Worm (Caenorhabditis elegans): Measurements from ENCODE around the gene C53C11.5.
"Not testable (repeated sequence)": the region's sequence is repeated elsewhere in the genome, so short reads cannot be mapped to it uniquely, and the experiment has no call there.

The C53C11.5 gene

DNA sequence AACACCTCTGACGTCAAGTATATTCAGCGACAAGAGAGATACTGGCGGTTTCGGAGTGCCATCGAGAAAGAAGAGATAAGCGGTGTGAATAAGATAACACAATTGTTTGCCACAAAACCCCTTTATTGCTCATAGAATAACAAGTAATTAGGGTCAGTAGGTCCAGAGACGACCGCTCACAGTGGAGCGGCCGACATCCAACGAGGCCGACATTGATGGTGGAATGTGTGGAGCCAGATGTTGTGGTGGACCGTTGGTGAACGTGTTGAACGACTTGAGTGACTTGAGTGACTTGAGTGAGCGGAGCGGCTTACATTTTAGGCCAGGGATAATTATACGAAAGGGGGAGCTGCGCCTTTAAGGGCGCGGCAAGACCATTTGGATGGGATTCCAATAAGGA, 33.1 kb upstream of the C53C11.5 start:
- no peak for TF ChIP-seq sea-2 (GFP tag; optimal IDR thresholded peaks at IDR 0.05)
- TF ChIP-seq pha-4 (tag; optimal IDR thresholded peaks at IDR 0.05) = no peak
- no peak for TF ChIP-seq ceh-82 (tag; optimal IDR thresholded peaks at IDR 0.05)
- peak; percentile 40 for TF ChIP-seq snpc-4 (tag; optimal IDR thresholded peaks at IDR 0.05)
- no peak for TF ChIP-seq nhr-28 (tag; optimal IDR thresholded peaks at IDR 0.05)
- TF ChIP-seq ZK546.5 (tag; optimal IDR thresholded peaks at IDR 0.05) = no peak
- no peak for TF ChIP-seq pqm-1 (tag; optimal IDR thresholded peaks at IDR 0.05)

- no peak for TF ChIP-seq nhr-43 (tag; optimal IDR thresholded peaks at IDR 0.05; ENCODE audit: poor library complexity, severe bottlenecking)
- TF ChIP-seq unc-39 (tag; optimal IDR thresholded peaks at IDR 0.05) = no peak
- no peak for TF ChIP-seq elt-1 (tag; optimal IDR thresholded peaks at IDR 0.05)
- TF ChIP-seq unc-62 (GFP tag; optimal IDR thresholded peaks at IDR 0.05) = no peak
- TF ChIP-seq skn-1 (tag; optimal IDR thresholded peaks at IDR 0.05) = no peak
- no peak for TF ChIP-seq mdl-1 (tag; optimal IDR thresholded peaks at IDR 0.05)
- no peak for TF ChIP-seq daf-12 (tag; optimal IDR thresholded peaks at IDR 0.05)
- no peak for TF ChIP-seq hmg-11 (tag; optimal IDR thresholded peaks at IDR 0.05)
- no peak for TF ChIP-seq fkh-10 (GFP tag; optimal IDR thresholded peaks at IDR 0.05)
- no peak for TF ChIP-seq pha-4 (tag; optimal IDR thresholded peaks at IDR 0.05)
- no peak for TF ChIP-seq ceh-9 (tag; optimal IDR thresholded peaks at IDR 0.05)
- no peak for TF ChIP-seq nhr-76 (tag; optimal IDR thresholded peaks at IDR 0.05)
- TF ChIP-seq elt-3 (tag; optimal IDR thresholded peaks at IDR 0.05) = no peak
- no peak for TF ChIP-seq nhr-12 (tag; optimal IDR thresholded peaks at IDR 0.05)
Observed at ce11 chrX:17301900-17302299, 32.0 kb upstream of the C53C11.5 start, which contains the start of gene C33E10.10. TSS of gene C33E10.10 (minus strand) at chrX:17302000.

DNA sequence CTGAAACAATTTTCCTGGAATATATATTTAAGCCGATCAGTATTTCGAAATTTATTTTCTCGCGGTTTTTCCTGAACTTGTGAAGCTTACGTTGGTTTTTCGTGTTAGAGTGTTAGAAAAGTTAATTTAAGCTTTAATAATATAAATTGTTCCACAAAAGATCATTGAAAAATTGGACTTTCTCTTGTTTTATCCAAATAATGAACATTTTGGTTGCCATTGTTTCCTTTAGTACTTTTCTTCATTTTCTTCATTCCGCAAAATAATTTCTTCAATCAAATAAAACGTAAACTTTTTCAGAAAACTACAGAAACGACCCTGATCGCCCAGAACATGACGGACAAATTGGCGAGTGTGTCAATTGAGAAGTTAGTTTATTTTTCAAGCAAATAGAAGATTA, 31.4 kb upstream of the C53C11.5 start, which contains the start of gene fbxa-120:
Gene fbxa-120, plus strand, starts transcription at position 301 of the 400 bp plus-strand sequence.
- TF ChIP-seq egl-5 (tag; optimal IDR thresholded peaks at IDR 0.05) (no peak), mdl-1 (tag; optimal IDR thresholded peaks at IDR 0.05) (no peak), pqm-1 (tag; optimal IDR thresholded peaks at IDR 0.05) (no peak), unc-39 (tag; optimal IDR thresholded peaks at IDR 0.05) (no peak), tbx-2 (tag; optimal IDR thresholded peaks at IDR 0.05) (no peak), snpc-4 (tag; optimal IDR thresholded peaks at IDR 0.05) (no peak), ceh-16 (tag; optimal IDR thresholded peaks at IDR 0.05) (no peak), hmg-11 (tag; optimal IDR thresholded peaks at IDR 0.05) (no peak), fos-1 (tag; optimal IDR thresholded peaks at IDR 0.05) (no peak), ZK546.5 (tag; optimal IDR thresholded peaks at IDR 0.05) (no peak)

DNA sequence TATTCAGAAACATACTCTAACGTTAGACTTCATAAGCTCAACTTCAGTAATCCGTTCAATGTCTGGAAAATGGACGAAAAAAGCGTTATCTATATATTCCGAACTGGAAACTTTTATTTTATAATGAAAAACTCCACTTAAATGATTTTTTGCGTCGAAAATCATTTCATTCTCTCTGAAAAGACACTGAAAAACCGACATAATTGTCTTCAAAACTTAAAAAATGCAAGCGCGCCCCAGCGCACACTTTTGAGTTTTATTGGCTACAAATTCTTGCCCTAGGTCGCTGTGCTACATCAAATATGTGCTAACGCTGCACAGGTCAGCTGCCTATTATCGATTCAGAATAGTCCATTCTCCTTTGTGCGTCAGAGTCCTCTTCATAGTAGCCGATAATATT, 28.9 kb upstream of the C53C11.5 start, which contains the start of gene C33E10.1:
Gene C33E10.1, plus strand, starts transcription at position 301 of the 400 bp plus-strand sequence.
- not testable (repeated sequence) for TF ChIP-seq pqm-1, ceh-16, tbx-2 (tag; optimal IDR thresholded peaks at IDR 0.05)

- not testable (repeated sequence) for TF ChIP-seq nfya-1 (tag; optimal IDR thresholded peaks at IDR 0.05; ENCODE audit: insufficient read depth); nhr-25 (tag; optimal IDR thresholded peaks at IDR 0.05); ceh-9 (tag; optimal IDR thresholded peaks at IDR 0.05)
Observed at ce11 chrX:17310730-17311312, 23.0 kb upstream of the C53C11.5 start, which contains the start of gene C53C11.4. TSS of gene C53C11.4 (plus strand) at chrX:17310908.

DNA sequence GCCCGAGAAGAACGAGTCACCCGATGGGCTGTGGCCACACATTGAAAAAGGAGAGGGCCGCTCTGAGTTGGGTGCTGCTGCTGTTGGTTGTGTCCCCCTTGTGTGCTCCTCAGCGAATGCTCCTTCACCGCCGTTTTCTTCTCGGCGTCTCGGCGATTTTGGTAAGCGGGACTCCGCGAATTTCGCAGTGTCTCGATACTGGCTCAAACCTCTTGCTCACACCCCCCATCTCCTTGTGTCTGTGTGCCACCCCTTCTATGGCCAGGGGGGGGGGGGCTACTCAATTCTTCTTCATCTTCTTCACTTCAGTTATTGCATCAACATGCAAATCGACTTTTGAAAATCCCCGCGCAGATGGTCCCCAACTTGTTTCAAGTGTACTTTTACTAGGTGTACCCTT, 18.9 kb upstream of the C53C11.5 start:
- TF ChIP-seq egl-27 (tag; optimal IDR thresholded peaks at IDR 0.05) (no peak), nhr-11 (tag; optimal IDR thresholded peaks at IDR 0.05) (no peak), ztf-11 (tag; optimal IDR thresholded peaks at IDR 0.05) (no peak), mml-1 (tag; optimal IDR thresholded peaks at IDR 0.05) (no peak), nhr-12 (tag; optimal IDR thresholded peaks at IDR 0.05) (no peak), snpc-4 (tag; optimal IDR thresholded peaks at IDR 0.05) (no peak), nhr-76 (tag; optimal IDR thresholded peaks at IDR 0.05) (no peak), nfya-1 (tag; optimal IDR thresholded peaks at IDR 0.05; ENCODE audit: insufficient read depth) (peak; percentile 50), unc-39 (tag; optimal IDR thresholded peaks at IDR 0.05) (no peak), nhr-67 (tag; optimal IDR thresholded peaks at IDR 0.05) (no peak), ceh-28 (tag; optimal IDR thresholded peaks at IDR 0.05) (no peak), ceh-16 (tag; optimal IDR thresholded peaks at IDR 0.05) (no peak), ceh-9 (tag; optimal IDR thresholded peaks at IDR 0.05) (no peak), nhr-237 (tag; optimal IDR thresholded peaks at IDR 0.05) (no peak), zag-1 (tag; optimal IDR thresholded peaks at IDR 0.05) (no peak), unc-62 (GFP tag; optimal IDR thresholded peaks at IDR 0.05) (peak; percentile 16), lin-39 (tag; optimal IDR thresholded peaks at IDR 0.05) (peak; percentile 81), eor-1 (tag; optimal IDR thresholded peaks at IDR 0.05) (no peak), daf-12 (tag; optimal IDR thresholded peaks at IDR 0.05) (no peak), jun-1 (tag; optimal IDR thresholded peaks at IDR 0.05) (no peak), lin-15B (tag; optimal IDR thresholded peaks at IDR 0.05) (no peak), R02D3.7 (tag; optimal IDR thresholded peaks at IDR 0.05) (no peak), nhr-43 (tag; optimal IDR thresholded peaks at IDR 0.05; ENCODE audit: poor library complexity, severe bottlenecking) (no peak), fkh-2 (tag; optimal IDR thresholded peaks at IDR 0.05) (no peak), hmg-11 (tag; optimal IDR thresholded peaks at IDR 0.05) (peak; percentile 88), nhr-23 (tag; optimal IDR thresholded peaks at IDR 0.05) (no peak)

All from whole organism, L3 larva.